Worm (Caenorhabditis elegans): ENCODE measurements around the gene acbp-7.

DNA sequence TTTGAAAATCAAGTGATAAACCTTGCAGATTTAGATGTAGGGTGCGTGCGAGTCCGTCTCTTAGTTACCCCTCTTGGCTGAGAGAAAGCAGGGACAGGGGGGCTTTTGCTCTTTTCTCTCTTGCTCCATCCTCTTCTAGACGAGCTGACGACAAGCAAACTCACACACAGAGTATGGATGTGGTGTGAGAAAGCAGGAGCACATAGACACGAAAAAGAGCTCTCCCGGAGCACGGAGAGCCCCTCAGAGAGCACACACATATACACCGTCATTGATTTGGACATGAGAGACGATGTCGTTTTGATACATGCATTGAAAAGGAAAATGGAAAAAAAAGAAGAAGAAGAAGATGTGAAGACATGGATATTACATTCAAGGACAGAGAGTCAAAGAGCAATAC is 38.1 kb downstream of the acbp-7 start:
- TF ChIP-seq unc-62 (GFP tag; optimal IDR thresholded peaks at IDR 0.05) (no peak), aptf-2 (GFP tag; conservative IDR thresholded peaks at IDR 0.05) (no peak), snpc-4 (GFP tag; optimal IDR thresholded peaks at IDR 0.05) (no peak), snpc-4 (tag; optimal IDR thresholded peaks at IDR 0.05) (no peak), ama-1 (optimal IDR thresholded peaks at IDR 0.05) (no peak), ama-1 (GFP tag; optimal IDR thresholded peaks at IDR 0.05) (no peak), pha-4 (tag; optimal IDR thresholded peaks at IDR 0.05) (no peak), K11D2.4 (GFP tag; IDR thresholded peaks at IDR 0.05) (no peak), ceh-58 (GFP tag; IDR thresholded peaks at IDR 0.05) (no peak)
